Fruit fly (Drosophila melanogaster) whole organism, embryonic: ENCODE data around the gene CG9171.

ENCODE experiments used
- BEAF-32 ChIP-seq: fragments of 200-800 bp; sonication (Bioruptor generic); optimal IDR thresholded peaks from 3 replicates; lab custom pipeline; 2017; ENCODE audit warnings: missing biosample characterization, missing genetic modification characterization, mild to moderate bottlenecking, moderate library complexity, missing genetic modification reagents
- CG11504 ChIP-seq: fragments of 200-800 bp; sonication (Bioruptor generic); optimal IDR thresholded peaks from 3 replicates; lab custom pipeline; 2019; ENCODE audit warnings: missing biosample characterization, mild to moderate bottlenecking, missing genetic modification characterization, moderate library complexity
- CG13775 ChIP-seq: fragments of 200-800 bp; sonication (Bioruptor generic); optimal IDR thresholded peaks from 3 replicates; lab custom pipeline; 2017; ENCODE audit warnings: missing biosample characterization, mild to moderate bottlenecking, missing genetic modification characterization
- CG1602 ChIP-seq: fragments of 200-800 bp; sonication (Bioruptor generic); optimal IDR thresholded peaks from 3 replicates; lab custom pipeline; 2016; ENCODE audit warnings: missing biosample characterization, missing genetic modification characterization
- CG1647 ChIP-seq: fragments of 200-800 bp; sonication (Bioruptor generic); optimal IDR thresholded peaks from 3 replicates; lab custom pipeline; 2016; ENCODE audit warnings: missing biosample characterization, missing genetic modification characterization
- CG17568 ChIP-seq: fragments of 200-800 bp; sonication (Bioruptor generic); optimal IDR thresholded peaks from 2 replicates; lab custom pipeline; 2018; ENCODE audit warnings: missing biosample characterization, mild to moderate bottlenecking, missing genetic modification characterization, moderate library complexity
- CG17829 ChIP-seq: fragments of 200-800 bp; optimal IDR thresholded peaks from 2 replicates; lab custom pipeline; 2019; ENCODE audit warnings: missing biosample characterization, mild to moderate bottlenecking, missing genetic modification characterization, moderate library complexity
- CG18764 ChIP-seq: fragments of 200-800 bp; sonication (Bioruptor generic); optimal IDR thresholded peaks from 3 replicates; lab custom pipeline; 2016; ENCODE audit warnings: missing biosample characterization, missing genetic modification characterization
- CG2712 ChIP-seq: fragments of 200-800 bp; optimal IDR thresholded peaks from 3 replicates; lab custom pipeline; 2019; ENCODE audit warnings: missing biosample characterization, mild to moderate bottlenecking, missing genetic modification characterization, moderate library complexity
- CG30431 ChIP-seq: fragments of 200-800 bp; sonication (Bioruptor generic); optimal IDR thresholded peaks from 2 replicates; lab custom pipeline; 2017; ENCODE audit warnings: missing biosample characterization, missing genetic modification characterization
- CG5180 ChIP-seq: fragments of 200-800 bp; sonication (Bioruptor generic); optimal IDR thresholded peaks from 3 replicates; lab custom pipeline; 2017; ENCODE audit warnings: missing biosample characterization, missing genetic modification characterization, mild to moderate bottlenecking, moderate library complexity, missing genetic modification reagents
- CG9437 ChIP-seq: fragments of 200-800 bp; sonication (Bioruptor generic); optimal IDR thresholded peaks from 2 replicates; lab custom pipeline; 2018; ENCODE audit warnings: missing biosample characterization, mild to moderate bottlenecking, missing genetic modification characterization
- CG9817 ChIP-seq: fragments of 200-800 bp; sonication (Bioruptor generic); optimal IDR thresholded peaks from 2 replicates; lab custom pipeline; 2018; ENCODE audit warnings: missing biosample characterization, mild to moderate bottlenecking, missing genetic modification characterization, moderate library complexity
- CkIIα-i1 ChIP-seq: fragments of 200-800 bp; sonication (Bioruptor generic); IDR thresholded peaks from 2 replicates; pipeline ENCODE4 v1.3.6; 2022; ENCODE audit warnings: missing biosample characterization, missing genetic modification characterization
- D ChIP-seq, 2 experiments: fragments of 200-800 bp in 1 of 2; fragments of >200 bp in 1 of 2; sonication (Bioruptor generic) in 1 of 2; optimal IDR thresholded peaks; 2 replicates in 1 of 2; 3 replicates in 1 of 2; lab custom pipeline; 2017; ENCODE audit warnings: mild to moderate bottlenecking in 1 of 2, missing biosample characterization in 1 of 2, missing genetic modification characterization in 1 of 2, missing genetic modification reagents in 1 of 2
- D19A ChIP-seq: fragments of 200-800 bp; optimal IDR thresholded peaks from 3 replicates; lab custom pipeline; 2019; ENCODE audit warnings: missing biosample characterization, mild to moderate bottlenecking, missing genetic modification characterization, moderate library complexity
- Dad ChIP-seq: fragments of 200-800 bp; sonication (Bioruptor generic); optimal IDR thresholded peaks from 3 replicates; lab custom pipeline; 2016; ENCODE audit warnings: missing biosample characterization, missing genetic modification characterization
- E2f2 ChIP-seq: fragments of 200-800 bp; sonication (Bioruptor generic); IDR thresholded peaks from 2 replicates; pipeline ENCODE4 v1.3.6; 2022; ENCODE audit warnings: missing biosample characterization, missing genetic modification characterization
- HLHmδ ChIP-seq: fragments of 200-800 bp; sonication (Bioruptor generic); optimal IDR thresholded peaks from 2 replicates; lab custom pipeline; 2018; ENCODE audit warnings: missing biosample characterization, mild to moderate bottlenecking, missing genetic modification characterization, moderate library complexity
- Mes4 ChIP-seq: fragments of 200-800 bp; sonication (Bioruptor generic); optimal IDR thresholded peaks from 2 replicates; lab custom pipeline; 2016; ENCODE audit warnings: missing biosample characterization, missing genetic modification characterization
- Mrtf ChIP-seq: fragments of 200-800 bp; sonication (Bioruptor generic); IDR thresholded peaks from 3 replicates; pipeline ENCODE4 v1.3.6; 2022; ENCODE audit warnings: missing biosample characterization, missing genetic modification characterization
- Ptx1 ChIP-seq: fragments of 200-800 bp; sonication (Bioruptor generic); IDR thresholded peaks from 2 replicates; pipeline ENCODE4 v1.3.6; 2022; ENCODE audit warnings: missing biosample characterization, missing genetic modification characterization
- Rx ChIP-seq: fragments of 200-800 bp; sonication (Bioruptor generic); IDR thresholded peaks from 2 replicates; pipeline ENCODE4 v1.3.6; 2022; ENCODE audit warnings: missing biosample characterization, missing genetic modification characterization
- Taf1 ChIP-seq: fragments of 200-800 bp; sonication (Bioruptor generic); IDR thresholded peaks from 2 replicates; pipeline ENCODE4 v1.3.6; 2022; ENCODE audit warnings: missing biosample characterization, missing genetic modification characterization
- Trl ChIP-seq, 3 experiments: fragments of >200 bp in 2 of 3; fragments of 200-800 bp in 1 of 3; sonication (Bioruptor generic) in 1 of 3; optimal IDR thresholded peaks; 2 replicates in 1 of 3; 3 replicates in 2 of 3; lab custom pipeline; 2016 to 2017; ENCODE audit warnings: missing biosample characterization in 1 of 3, missing genetic modification characterization in 1 of 3
- ara ChIP-seq: fragments of 200-800 bp; sonication (Bioruptor generic); IDR thresholded peaks from 2 replicates; pipeline ENCODE4 v1.3.6; 2022; ENCODE audit warnings: missing biosample characterization, missing genetic modification characterization
- cad ChIP-seq: fragments of >200 bp; optimal IDR thresholded peaks from 2 replicates; lab custom pipeline; 2017; ENCODE audit warnings: missing biosample characterization, missing genetic modification characterization
- caup ChIP-seq: fragments of 200-800 bp; sonication (Bioruptor generic); optimal IDR thresholded peaks from 3 replicates; lab custom pipeline; 2017; ENCODE audit warnings: missing biosample characterization, mild to moderate bottlenecking, missing genetic modification characterization, moderate library complexity; ENCODE audit not compliant: severe bottlenecking
- danr ChIP-seq: fragments of 200-800 bp; sonication (Bioruptor generic); IDR thresholded peaks from 2 replicates; pipeline ENCODE4 v1.3.6; 2022; ENCODE audit warnings: missing biosample characterization, missing genetic modification characterization
- dati ChIP-seq: fragments of 200-800 bp; sonication (Bioruptor generic); IDR thresholded peaks from 2 replicates; pipeline ENCODE4 v1.3.6; 2022; ENCODE audit warnings: missing biosample characterization, missing genetic modification characterization
- disco-r ChIP-seq: fragments of 200-800 bp; sonication (Bioruptor generic); optimal IDR thresholded peaks from 2 replicates; lab custom pipeline; 2016; ENCODE audit warnings: missing biosample characterization, missing genetic modification characterization
- dmrt11E ChIP-seq: fragments of 200-800 bp; sonication (Bioruptor generic); optimal IDR thresholded peaks from 3 replicates; lab custom pipeline; 2018; ENCODE audit warnings: missing biosample characterization, mild to moderate bottlenecking, missing genetic modification characterization, moderate library complexity
- dmrt99B ChIP-seq: fragments of 200-800 bp; sonication (Bioruptor generic); optimal IDR thresholded peaks from 2 replicates; lab custom pipeline; 2018; ENCODE audit warnings: missing biosample characterization, mild to moderate bottlenecking, missing genetic modification characterization, moderate library complexity
- fd3F ChIP-seq: fragments of 200-800 bp; sonication (Bioruptor generic); optimal IDR thresholded peaks from 2 replicates; lab custom pipeline; 2018; ENCODE audit warnings: missing biosample characterization, mild to moderate bottlenecking, missing genetic modification characterization, moderate library complexity
- grau ChIP-seq: fragments of 200-800 bp; optimal IDR thresholded peaks from 3 replicates; lab custom pipeline; 2019; ENCODE audit warnings: missing biosample characterization, mild to moderate bottlenecking, missing genetic modification characterization, moderate library complexity
- kah ChIP-seq: fragments of 200-800 bp; sonication (Bioruptor generic); optimal IDR thresholded peaks from 2 replicates; lab custom pipeline; 2018; ENCODE audit warnings: missing biosample characterization, mild to moderate bottlenecking, missing genetic modification characterization
- lov ChIP-seq, 2 experiments: fragments of 200-800 bp in 1 of 2; fragments of >200 bp in 1 of 2; sonication (Bioruptor generic) in 1 of 2; IDR thresholded peaks in 1 of 2; optimal IDR thresholded peaks in 1 of 2; 2 replicates in 1 of 2; 3 replicates in 1 of 2; pipeline versions ENCODE4 v1.3.6 to Lab custom; 2017 to 2022; ENCODE audit warnings: missing biosample characterization in 1 of 2, missing genetic modification characterization in 1 of 2
- pnt ChIP-seq: fragments of 200-800 bp; sonication (Bioruptor generic); optimal IDR thresholded peaks from 3 replicates; lab custom pipeline; 2016; ENCODE audit warnings: missing biosample characterization, missing genetic modification characterization
- ro ChIP-seq: fragments of 200-800 bp; sonication (Bioruptor generic); IDR thresholded peaks from 2 replicates; pipeline ENCODE4 v1.3.6; 2022; ENCODE audit warnings: missing biosample characterization, missing genetic modification characterization
- salm ChIP-seq: fragments of 200-800 bp; sonication (Bioruptor generic); optimal IDR thresholded peaks from 2 replicates; lab custom pipeline; 2018; ENCODE audit warnings: missing biosample characterization, mild to moderate bottlenecking, missing genetic modification characterization
- sens-2 ChIP-seq: fragments of 200-800 bp; sonication (Bioruptor generic); IDR thresholded peaks from 2 replicates; pipeline ENCODE4 v1.3.6; 2022; ENCODE audit warnings: missing biosample characterization, missing genetic modification characterization
- shn ChIP-seq: fragments of 200-800 bp; sonication (Bioruptor generic); optimal IDR thresholded peaks from 3 replicates; lab custom pipeline; 2016; ENCODE audit warnings: missing biosample characterization, missing genetic modification characterization
- slbo ChIP-seq: fragments of 200-800 bp; sonication (Bioruptor generic); IDR thresholded peaks from 2 replicates; pipeline ENCODE4 v1.3.6; 2022; ENCODE audit warnings: missing biosample characterization, missing genetic modification characterization
- ssp ChIP-seq: fragments of 200-800 bp; sonication (Bioruptor generic); IDR thresholded peaks from 2 replicates; pipeline ENCODE4 v1.3.6; 2022; ENCODE audit warnings: missing biosample characterization, missing genetic modification characterization
- tap ChIP-seq: fragments of 200-800 bp; optimal IDR thresholded peaks from 3 replicates; lab custom pipeline; 2019; ENCODE audit warnings: missing biosample characterization, mild to moderate bottlenecking, missing genetic modification characterization, moderate library complexity
- tgo ChIP-seq: fragments of 200-800 bp; sonication (Bioruptor generic); IDR thresholded peaks from 3 replicates; pipeline ENCODE4 v1.3.6; 2022; ENCODE audit warnings: missing biosample characterization, missing genetic modification characterization
- z ChIP-seq: fragments of 200-800 bp; sonication (Bioruptor generic); IDR thresholded peaks from 3 replicates; pipeline ENCODE4 v1.3.6; 2022; ENCODE audit warnings: missing biosample characterization, missing genetic modification characterization

The CG9171 gene

DNA sequence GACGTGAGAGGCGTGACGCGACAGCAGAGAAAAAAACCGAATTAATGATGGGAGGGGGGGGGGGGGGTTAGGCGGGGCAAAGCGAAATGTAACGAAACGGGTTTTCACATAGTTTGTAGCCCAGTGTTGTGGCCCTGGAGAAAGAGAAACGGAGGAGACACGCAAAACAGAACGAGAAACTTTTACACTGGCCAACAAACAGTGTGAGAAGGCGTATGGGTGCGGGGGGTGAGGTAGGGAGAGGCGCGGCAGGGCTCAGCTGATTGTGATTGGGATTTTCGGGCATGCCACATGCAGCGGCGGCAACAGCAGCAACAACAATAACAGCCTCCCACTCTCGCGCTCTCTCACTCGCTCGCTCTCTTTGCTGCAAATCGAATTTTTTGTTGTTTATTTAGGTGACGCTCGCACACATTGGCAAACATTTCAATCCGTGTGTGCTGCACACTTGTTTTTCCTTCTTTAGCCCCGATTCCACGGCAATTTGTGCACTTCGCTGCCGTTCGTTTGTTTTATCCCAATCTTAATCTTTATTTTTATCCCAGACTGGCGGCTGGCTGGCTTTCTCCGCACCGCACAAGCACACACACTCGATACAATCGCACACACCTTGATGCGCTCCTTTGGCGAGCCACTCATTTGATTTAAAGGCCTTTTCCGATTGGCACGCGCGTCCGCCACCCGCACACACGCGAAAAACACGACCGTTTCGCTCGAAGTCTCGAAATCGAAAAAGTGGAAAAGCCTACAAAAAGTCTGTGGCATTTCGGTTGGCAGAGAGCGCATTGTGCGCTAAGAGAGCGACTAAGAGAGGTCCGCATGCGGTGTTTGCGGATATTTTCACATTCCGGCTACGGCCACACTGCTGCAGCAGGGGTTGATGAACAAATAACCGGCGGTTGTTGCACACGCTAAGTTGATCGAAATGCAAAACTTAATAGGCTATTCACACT, at the start of gene CG9171 (continued):
- no peak for TF ChIP-seq CkIIα-i1
- TF ChIP-seq Trl (optimal IDR thresholded peaks at IDR 0.05; lab: Kevin White, UChicago) = peak; percentile 79 to 85
- TF ChIP-seq Trl (GFP tag; optimal IDR thresholded peaks at IDR 0.05; lab: Kevin White, UChicago) = peak; percentile 54
- TF ChIP-seq E2f2 (GFP tag; lab: Robert Waterston, UW) = peak; percentile 64
- no peak for TF ChIP-seq CG9437
- no peak for TF ChIP-seq lov (optimal IDR thresholded peaks at IDR 0.05; lab: Kevin White, UChicago)
- no peak for TF ChIP-seq lov (GFP tag; IDR thresholded peaks at IDR 0.05; lab: Robert Waterston, UW)
- no peak for TF ChIP-seq D (optimal IDR thresholded peaks at IDR 0.05; lab: Kevin White, UChicago)
- no peak for TF ChIP-seq D (GFP tag; optimal IDR thresholded peaks at IDR 0.05; lab: Kevin White, UChicago)
- TF ChIP-seq pnt (GFP tag; lab: Kevin White, UChicago) = no peak
- TF ChIP-seq z (GFP tag; lab: Robert Waterston, UW) = 0 out of 3 replicates have a peak, but pooled peaks have one; percentile 3
- TF ChIP-seq tap = no peak
- no peak for TF ChIP-seq disco-r
- TF ChIP-seq dmrt99B (tag; lab: Kevin White, UChicago) = peak; percentile 14
- TF ChIP-seq slbo = peak; percentile 41
- TF ChIP-seq cad (GFP tag; lab: Kevin White, UChicago) = no peak
- no peak for TF ChIP-seq D19A
- peak; percentile 13 for TF ChIP-seq caup
- no peak for TF ChIP-seq CG9817 (tag; lab: Kevin White, UChicago)
- peak; percentile 54 for TF ChIP-seq BEAF-32 (GFP tag; lab: Kevin White, UChicago)
- TF ChIP-seq dati (GFP tag; lab: Robert Waterston, UW) = no peak
- peak; percentile 37 for TF ChIP-seq CG17829 (tag; lab: Kevin White, UChicago)
- peak; percentile 20 for TF ChIP-seq dmrt11E (tag; lab: Kevin White, UChicago)
- TF ChIP-seq HLHmδ (GFP tag; lab: Kevin White, UChicago) = peak; percentile 74
- TF ChIP-seq Mrtf = no peak
- TF ChIP-seq Ptx1 (GFP tag; lab: Robert Waterston, UW) = no peak
- TF ChIP-seq Taf1 (GFP tag; lab: Robert Waterston, UW) = no peak
- no peak for TF ChIP-seq CG1602 (GFP tag; lab: Kevin White, UChicago)
- no peak for TF ChIP-seq Dad (GFP tag; lab: Kevin White, UChicago)
- no peak for TF ChIP-seq fd3F (GFP tag; lab: Kevin White, UChicago)
- TF ChIP-seq CG13775 (GFP tag; lab: Kevin White, UChicago) = no peak
- TF ChIP-seq CG17568 (GFP tag; lab: Kevin White, UChicago) = no peak
- TF ChIP-seq sens-2 (GFP tag; lab: Robert Waterston, UW) = peak; percentile 37; the same call in 1 of the 2 replicates
- TF ChIP-seq ro (GFP tag; lab: Robert Waterston, UW) = no peak
- no peak for TF ChIP-seq CG1647
- peak; percentile 14; the same call in 1 of the 3 replicates for TF ChIP-seq tgo (GFP tag; lab: Robert Waterston, UW)
- peak; percentile 45 for TF ChIP-seq kah
- TF ChIP-seq CG2712 (tag; lab: Kevin White, UChicago) = peak; percentile 57
- no peak for TF ChIP-seq CG18764
- TF ChIP-seq salm (tag; lab: Kevin White, UChicago) = no peak
- TF ChIP-seq danr (GFP tag; lab: Robert Waterston, UW) = no peak
- TF ChIP-seq CG11504 (tag; lab: Kevin White, UChicago) = peak; percentile 57
- peak; percentile 19 for TF ChIP-seq CG5180 (GFP tag; lab: Kevin White, UChicago)
- peak; percentile 99 for TF ChIP-seq ssp (GFP tag; lab: Robert Waterston, UW)
- TF ChIP-seq grau (tag; lab: Kevin White, UChicago) = peak; percentile 36
- no peak for TF ChIP-seq shn (GFP tag; lab: Kevin White, UChicago)
- TF ChIP-seq ara (GFP tag; lab: Robert Waterston, UW) = no peak; the same call in 1 of the 2 replicates
- no peak for TF ChIP-seq CG30431
- TF ChIP-seq Rx (GFP tag; lab: Robert Waterston, UW) = no peak
- no peak for TF ChIP-seq Mes4
